Fruit fly (Drosophila melanogaster): ENCODE results near the gene CG6661.
A peak's percentile ranks its signal among the peaks of the same experiment; 100 is the strongest.

Gene CG6661

dm6 chr3L:14050944-14051548 lies 16.5 kb downstream of the CG6661 start, which contains the start of gene CG6833 (continued):
- TF ChIP-seq vvl (GFP tag; IDR thresholded peaks at IDR 0.05) (peak; percentile 91), abd-A (tag; optimal IDR thresholded peaks at IDR 0.05) (no peak), Blimp-1 (GFP tag; optimal IDR thresholded peaks at IDR 0.05) (peak; percentile 56), Six4 (GFP tag; optimal IDR thresholded peaks at IDR 0.05) (peak; percentile 41), CG9797 (GFP tag; optimal IDR thresholded peaks at IDR 0.05) (peak; percentile 87), caup (GFP tag; optimal IDR thresholded peaks at IDR 0.05; ENCODE audit: severe bottlenecking) (peak; percentile 70), YL-1 (GFP tag; optimal IDR thresholded peaks at IDR 0.05) (peak; percentile 7), Tbp (GFP tag; optimal IDR thresholded peaks at IDR 0.05) (no peak), bowl (GFP tag; IDR thresholded peaks at IDR 0.05) (0 out of 2 replicates have a peak, but pooled peaks have one; percentile 44), jing (GFP tag; optimal IDR thresholded peaks at IDR 0.05) (no peak), her (GFP tag; optimal IDR thresholded peaks at IDR 0.05) (peak; percentile 66), gem (tag; optimal IDR thresholded peaks at IDR 0.05) (peak; percentile 64), hkb (optimal IDR thresholded peaks at IDR 0.05) (no peak), hkb (GFP tag; IDR thresholded peaks at IDR 0.05) (peak; percentile 72), nerfin-2 (GFP tag; IDR thresholded peaks at IDR 0.05; ENCODE audit: partially characterized antibody) (no peak), CG30020 (tag; optimal IDR thresholded peaks at IDR 0.05) (peak; percentile 61), CG8281 (tag; optimal IDR thresholded peaks at IDR 0.05) (peak; percentile 15), Nf-YB (GFP tag; optimal IDR thresholded peaks at IDR 0.05) (no peak), psq (GFP tag; optimal IDR thresholded peaks at IDR 0.05) (no peak), CG4424 (GFP tag; optimal IDR thresholded peaks at IDR 0.05) (peak; percentile 76), mirr (GFP tag; optimal IDR thresholded peaks at IDR 0.05) (peak; percentile 62), CG8089 (GFP tag; optimal IDR thresholded peaks at IDR 0.05) (no peak), Mad (GFP tag; optimal IDR thresholded peaks at IDR 0.05) (peak; percentile 60), CG2120 (GFP tag; optimal IDR thresholded peaks at IDR 0.05) (peak; percentile 83), CG11696 (GFP tag; IDR thresholded peaks at IDR 0.05) (no peak), NfI (GFP tag; optimal IDR thresholded peaks at IDR 0.05) (peak; percentile 71), Taf1 (GFP tag; IDR thresholded peaks at IDR 0.05) (peak; percentile 60; the same call in 1 of the 2 replicates), Xbp1 (GFP tag; optimal IDR thresholded peaks at IDR 0.05) (peak; percentile 85), stwl (tag; optimal IDR thresholded peaks at IDR 0.05) (peak; percentile 40), Hand (GFP tag; optimal IDR thresholded peaks at IDR 0.05) (no peak), CG7271 (tag; optimal IDR thresholded peaks at IDR 0.05) (peak; percentile 68), salm (tag; optimal IDR thresholded peaks at IDR 0.05) (no peak), amos (GFP tag; IDR thresholded peaks at IDR 0.05; ENCODE audit: partially characterized antibody) (no peak), aop (GFP tag; IDR thresholded peaks at IDR 0.05) (peak; percentile 58; the same call in 1 of the 2 replicates), CG6175 (GFP tag; IDR thresholded peaks at IDR 0.05) (0 out of 3 replicates have a peak, but pooled peaks have one; percentile 62), slp2 (GFP tag; optimal IDR thresholded peaks at IDR 0.05) (peak; percentile 54), Dp (GFP tag; optimal IDR thresholded peaks at IDR 0.05) (peak; percentile 19), CoRest (tag; optimal IDR thresholded peaks at IDR 0.05) (peak; percentile 66), oc (tag; optimal IDR thresholded peaks at IDR 0.05) (no peak), tin (GFP tag; optimal IDR thresholded peaks at IDR 0.05) (peak; percentile 86), Hr39 (optimal IDR thresholded peaks at IDR 0.05) (no peak), Kr (GFP tag; optimal IDR thresholded peaks at IDR 0.05) (no peak), tgo (GFP tag; IDR thresholded peaks at IDR 0.05) (peak; percentile 72), PHDP (tag; optimal IDR thresholded peaks at IDR 0.05) (peak; percentile 10), Atf6 (GFP tag; IDR thresholded peaks at IDR 0.05) (peak; percentile 64), ato (GFP tag; IDR thresholded peaks at IDR 0.05; ENCODE audit: partially characterized antibody) (no peak), NC2α (GFP tag; optimal IDR thresholded peaks at IDR 0.05) (no peak), ac (GFP tag; optimal IDR thresholded peaks at IDR 0.05) (no peak), dmrt11E (tag; optimal IDR thresholded peaks at IDR 0.05) (peak; percentile 27), CG13775 (GFP tag; optimal IDR thresholded peaks at IDR 0.05) (peak; percentile 59)
